Fruit fly (Drosophila melanogaster): ENCODE results near the gene CG5068.

DNA sequence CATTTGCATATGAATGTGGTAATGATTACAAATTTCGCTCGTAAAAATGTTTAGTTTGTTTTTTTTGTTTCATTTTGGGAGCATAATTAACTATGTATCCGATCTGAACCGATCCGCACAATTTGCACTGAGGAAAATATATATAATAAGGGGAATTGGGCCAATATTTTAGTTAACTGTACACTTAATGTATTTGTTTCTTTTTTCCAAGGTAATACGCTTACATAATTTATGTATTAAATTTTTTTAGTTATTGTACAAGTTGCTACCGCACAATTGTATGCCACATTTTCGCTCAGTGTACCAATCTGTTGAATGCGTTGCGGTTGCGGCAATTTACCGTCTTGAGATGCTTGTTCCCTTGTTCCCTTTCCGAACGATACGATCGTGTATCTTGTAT lies 39.2 kb downstream of the CG5068 start:
- no peak for TF ChIP-seq CG8478 (optimal IDR thresholded peaks at IDR 0.05)
- no peak for TF ChIP-seq CTCF (optimal IDR thresholded peaks at IDR 0.05)
